Fruit fly (Drosophila melanogaster): ENCODE measurements around the gene kra.

Gene kra

DNA sequence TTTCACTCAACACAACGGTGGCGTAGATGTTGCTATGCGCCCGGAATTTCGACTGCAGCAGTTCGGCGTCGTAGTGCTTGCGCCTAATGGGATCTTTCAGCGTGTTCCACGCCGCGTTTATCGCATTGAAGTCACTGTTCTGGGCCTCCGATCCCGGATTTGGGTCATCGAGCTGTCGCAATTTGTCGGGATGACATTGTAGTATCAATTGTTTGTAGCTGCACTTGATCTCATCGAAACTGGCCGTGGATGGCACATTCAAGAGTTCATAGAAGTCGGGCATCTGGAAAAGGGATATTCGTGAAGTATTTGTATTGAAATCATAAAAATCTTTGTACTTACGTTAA, 21.4 kb upstream of the kra start:
- TF ChIP-seq svp (GFP tag) (peak; percentile 91), Eip78C (GFP tag) (peak; percentile 18), CG11902 (GFP tag; optimal IDR thresholded peaks at IDR 0.05) (no peak), eg (GFP tag; IDR thresholded peaks at IDR 0.05) (no peak)

DNA sequence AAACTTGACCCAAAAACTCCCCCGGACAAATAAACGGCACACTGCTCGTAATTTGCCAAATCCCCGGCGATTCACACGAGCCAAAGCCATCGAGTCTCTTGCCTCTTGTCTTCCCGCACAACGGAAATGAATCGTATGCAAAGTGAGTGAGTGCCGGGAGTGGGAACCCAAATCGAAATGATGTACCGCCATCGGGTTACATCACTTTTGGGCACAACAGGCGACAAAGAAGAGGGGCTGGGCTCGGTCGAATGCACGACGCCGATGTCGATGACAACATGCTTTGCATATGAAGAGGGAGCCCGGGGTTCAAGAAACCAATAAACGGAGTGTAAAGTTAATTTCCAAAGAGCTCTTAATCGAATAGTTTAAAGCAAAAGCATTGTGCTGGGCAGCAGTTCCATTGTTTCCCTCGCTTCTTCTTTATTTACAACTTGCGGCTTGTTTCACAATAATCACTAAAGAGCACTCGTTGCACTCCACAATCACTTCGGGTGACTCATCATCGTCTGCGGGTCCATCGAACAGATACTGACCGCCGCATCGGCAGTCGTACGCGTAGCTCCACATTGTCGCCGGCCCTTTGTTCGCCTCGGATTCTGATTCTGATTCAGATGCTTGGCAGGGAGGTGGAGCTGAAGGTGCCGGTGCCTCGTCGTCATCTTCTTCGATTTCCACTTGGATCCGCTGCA, 20.9 kb upstream of the kra start:
- TF ChIP-seq spab (GFP tag; optimal IDR thresholded peaks at IDR 0.05) (peak; percentile 55), CG6792 (GFP tag; optimal IDR thresholded peaks at IDR 0.05) (no peak), Eip93F (GFP tag; optimal IDR thresholded peaks at IDR 0.05) (no peak), Eip78C (GFP tag) (peak; percentile 70), dac (GFP tag; optimal IDR thresholded peaks at IDR 0.05) (no peak), CG6854 (GFP tag; optimal IDR thresholded peaks at IDR 0.05) (peak; percentile 46), CG1621 (tag; optimal IDR thresholded peaks at IDR 0.05) (peak; percentile 62), dsx (GFP tag; optimal IDR thresholded peaks at IDR 0.05; ENCODE audit: poor library complexity, severe bottlenecking) (peak; percentile 70), CG7368 (GFP tag; optimal IDR thresholded peaks at IDR 0.05) (no peak), CG11762 (GFP tag; optimal IDR thresholded peaks at IDR 0.05; ENCODE audit: insufficient read depth) (no peak), CG6163 (GFP tag; IDR thresholded peaks at IDR 0.05) (peak; percentile 15; the same call in 1 of the 3 replicates), CG10669 (GFP tag; optimal IDR thresholded peaks at IDR 0.05) (peak; percentile 25), topi (GFP tag; optimal IDR thresholded peaks at IDR 0.05) (no peak), ss (GFP tag; optimal IDR thresholded peaks at IDR 0.05) (peak; percentile 85 to 86), CG3919 (GFP tag; optimal IDR thresholded peaks at IDR 0.05) (peak; percentile 28), salr (GFP tag; optimal IDR thresholded peaks at IDR 0.05) (no peak), Hr4 (GFP tag; optimal IDR thresholded peaks at IDR 0.05) (no peak), CG6808 (GFP tag; optimal IDR thresholded peaks at IDR 0.05) (peak; percentile 65), Sox14 (GFP tag; optimal IDR thresholded peaks at IDR 0.05) (peak; percentile 85), CG9139 (GFP tag; optimal IDR thresholded peaks at IDR 0.05) (peak; percentile 69), Eip75B (GFP tag; optimal IDR thresholded peaks at IDR 0.05) (peak; percentile 19), net (GFP tag; optimal IDR thresholded peaks at IDR 0.05) (peak; percentile 6), CG16779 (tag; optimal IDR thresholded peaks at IDR 0.05) (peak; percentile 22), CG15336 (GFP tag; IDR thresholded peaks at IDR 0.05) (peak; percentile 26; the same call in 1 of the 2 replicates), CG8119 (GFP tag; IDR thresholded peaks at IDR 0.05) (0 out of 3 replicates have a peak, but pooled peaks have one; percentile 25), vri (GFP tag; optimal IDR thresholded peaks at IDR 0.05) (peak; percentile 72), CG6276 (GFP tag; optimal IDR thresholded peaks at IDR 0.05) (peak; percentile 67)

DNA sequence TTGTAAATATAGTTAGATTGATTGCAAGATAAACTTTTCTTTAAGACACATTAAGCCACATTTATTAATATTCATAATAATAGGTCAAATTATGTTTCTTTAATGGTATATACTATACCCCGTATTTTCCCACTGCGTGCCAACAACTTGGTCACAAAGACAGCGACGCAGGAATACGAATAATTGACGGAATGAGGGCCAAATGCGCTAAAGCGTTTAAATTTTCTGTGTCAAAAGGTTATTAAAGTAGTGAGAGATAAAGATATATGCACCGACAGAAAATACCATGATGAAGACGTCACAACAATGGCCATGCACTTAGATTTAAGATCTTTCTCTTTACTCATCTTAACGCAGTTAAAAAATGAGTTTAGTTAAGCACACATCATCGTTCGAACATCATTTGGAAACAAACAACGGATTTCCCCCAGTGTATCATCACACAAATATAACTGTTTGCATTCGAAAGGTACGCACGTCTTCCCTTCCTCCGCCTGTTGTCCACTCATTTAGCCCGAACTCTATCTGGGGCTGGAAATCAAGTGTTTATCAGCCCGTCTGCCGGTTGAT, 19.5 kb upstream of the kra start:
- TF ChIP-seq achi (GFP tag; optimal IDR thresholded peaks at IDR 0.05) (peak; percentile 54), fkh (GFP tag; optimal IDR thresholded peaks at IDR 0.05) (peak; percentile 81), ss (GFP tag; optimal IDR thresholded peaks at IDR 0.05) (peak in 1 of 2 experiments; percentile 51), CG4318 (GFP tag; optimal IDR thresholded peaks at IDR 0.05) (peak; percentile 73), Blimp-1 (GFP tag; optimal IDR thresholded peaks at IDR 0.05) (peak; percentile 5), CG1621 (tag; optimal IDR thresholded peaks at IDR 0.05) (peak; percentile 14), Hr4 (GFP tag; optimal IDR thresholded peaks at IDR 0.05) (peak; percentile 67), CG3032 (tag; optimal IDR thresholded peaks at IDR 0.05) (peak; percentile 23), fd59A (GFP tag; optimal IDR thresholded peaks at IDR 0.05) (peak; percentile 50), salr (GFP tag; optimal IDR thresholded peaks at IDR 0.05) (peak; percentile 18 to 78), CG11762 (GFP tag; optimal IDR thresholded peaks at IDR 0.05; ENCODE audit: insufficient read depth) (peak; percentile 14), CG8319 (GFP tag; optimal IDR thresholded peaks at IDR 0.05) (peak; percentile 59), vri (GFP tag; optimal IDR thresholded peaks at IDR 0.05) (no peak), Lpt (GFP tag; optimal IDR thresholded peaks at IDR 0.05) (peak; percentile 17), CG7368 (GFP tag; optimal IDR thresholded peaks at IDR 0.05) (peak; percentile 36), OdsH (GFP tag; optimal IDR thresholded peaks at IDR 0.05) (peak; percentile 58), topi (GFP tag; optimal IDR thresholded peaks at IDR 0.05) (peak; percentile 71), CG32006 (GFP tag; optimal IDR thresholded peaks at IDR 0.05) (peak; percentile 86), Hr39 (GFP tag; optimal IDR thresholded peaks at IDR 0.05) (peak; percentile 61), CG16779 (tag; optimal IDR thresholded peaks at IDR 0.05) (peak; percentile 16), svp (GFP tag) (peak; percentile 90), fd85E (GFP tag; optimal IDR thresholded peaks at IDR 0.05) (peak; percentile 15), lz (GFP tag; optimal IDR thresholded peaks at IDR 0.05) (peak; percentile 51), Hr38 (GFP tag; optimal IDR thresholded peaks at IDR 0.05) (no peak), acj6 (GFP tag; optimal IDR thresholded peaks at IDR 0.05) (peak; percentile 67), CG11294 (GFP tag; IDR thresholded peaks at IDR 0.05) (no peak)

All from whole organism, prepupa.